Fruit fly (Drosophila melanogaster) whole organism, embryonic: ENCODE results near the gene tbc.

Experiments used
- ATbp ChIP-seq: fragments of 200-800 bp; sonication (Bioruptor generic); optimal IDR thresholded peaks from 2 replicates; lab custom pipeline; 2017; ENCODE audit warnings: missing biosample characterization, mild to moderate bottlenecking, missing genetic modification characterization, missing genetic modification reagents
- B-H1 ChIP-seq: fragments of 200-800 bp; sonication (Bioruptor generic); IDR thresholded peaks from 3 replicates; pipeline ENCODE4 v1.3.6; 2022; ENCODE audit warnings: missing biosample characterization, missing genetic modification characterization
- Bdp1 ChIP-seq: fragments of 200-800 bp; sonication (Bioruptor generic); optimal IDR thresholded peaks from 3 replicates; lab custom pipeline; 2016; ENCODE audit warnings: missing biosample characterization, missing genetic modification characterization
- Blimp-1 ChIP-seq: fragments of 200-800 bp; sonication (Bioruptor generic); optimal IDR thresholded peaks from 3 replicates; lab custom pipeline; 2018; ENCODE audit warnings: missing biosample characterization, missing genetic modification characterization, mild to moderate bottlenecking, moderate library complexity, missing genetic modification reagents
- C15 ChIP-seq: fragments of 200-800 bp; sonication (Bioruptor generic); IDR thresholded peaks from 3 replicates; pipeline ENCODE4 v1.3.6; 2022; ENCODE audit warnings: missing biosample characterization, missing genetic modification characterization
- CG10654 ChIP-seq: fragments of 200-800 bp; sonication (Bioruptor generic); optimal IDR thresholded peaks from 2 replicates; lab custom pipeline; 2016; ENCODE audit warnings: missing biosample characterization, missing genetic modification characterization
- CG11695 ChIP-seq: fragments of 200-800 bp; sonication (Bioruptor generic); IDR thresholded peaks from 3 replicates; pipeline ENCODE4 v1.3.6; 2022; ENCODE audit warnings: missing biosample characterization, missing genetic modification characterization
- CG12155 ChIP-seq: fragments of 200-800 bp; sonication (Bioruptor generic); optimal IDR thresholded peaks from 3 replicates; lab custom pipeline; 2016; ENCODE audit warnings: missing biosample characterization, missing genetic modification characterization
- CG13287 ChIP-seq: fragments of 200-800 bp; sonication (Bioruptor generic); IDR thresholded peaks from 2 replicates; pipeline ENCODE4 v1.3.6; 2022; ENCODE audit warnings: missing biosample characterization, missing genetic modification characterization; ENCODE audit not compliant: partially characterized antibody
- CG13624 ChIP-seq: fragments of 200-800 bp; sonication (Bioruptor generic); optimal IDR thresholded peaks from 2 replicates; lab custom pipeline; 2016; ENCODE audit warnings: missing biosample characterization, missing genetic modification characterization
- CG13775 ChIP-seq: fragments of 200-800 bp; sonication (Bioruptor generic); optimal IDR thresholded peaks from 3 replicates; lab custom pipeline; 2017; ENCODE audit warnings: missing biosample characterization, mild to moderate bottlenecking, missing genetic modification characterization
- CG14050 ChIP-seq: fragments of 200-800 bp; sonication (Bioruptor generic); IDR thresholded peaks from 3 replicates; pipeline ENCODE4 v1.3.6; 2022; ENCODE audit warnings: missing biosample characterization, missing genetic modification characterization
- CG2116 ChIP-seq: fragments of 200-800 bp; sonication (Bioruptor generic); optimal IDR thresholded peaks from 3 replicates; lab custom pipeline; 2018; ENCODE audit warnings: missing biosample characterization, mild to moderate bottlenecking, missing genetic modification characterization
- CG2712 ChIP-seq: fragments of 200-800 bp; optimal IDR thresholded peaks from 3 replicates; lab custom pipeline; 2019; ENCODE audit warnings: missing biosample characterization, mild to moderate bottlenecking, missing genetic modification characterization, moderate library complexity
- CG6813 ChIP-seq: fragments of 200-800 bp; sonication (Bioruptor generic); optimal IDR thresholded peaks from 2 replicates; lab custom pipeline; 2017; ENCODE audit warnings: missing biosample characterization, missing genetic modification characterization, mild to moderate bottlenecking, moderate library complexity, missing genetic modification reagents
- CG7928 ChIP-seq: fragments of 200-800 bp; sonication (Bioruptor generic); optimal IDR thresholded peaks from 2 replicates; lab custom pipeline; 2017; ENCODE audit warnings: missing biosample characterization, mild to moderate bottlenecking, missing genetic modification characterization
- CG8281 ChIP-seq: fragments of 200-800 bp; sonication (Bioruptor generic); optimal IDR thresholded peaks from 2 replicates; lab custom pipeline; 2018; ENCODE audit warnings: missing biosample characterization, mild to moderate bottlenecking, missing genetic modification characterization, moderate library complexity
- CG8478 ChIP-seq: fragments of >200 bp; optimal IDR thresholded peaks from 2 replicates; lab custom pipeline; 2018
- CG9932 ChIP-seq: fragments of 200-800 bp; sonication (Bioruptor generic); IDR thresholded peaks from 2 replicates; pipeline ENCODE4 v1.3.6; 2022; ENCODE audit warnings: missing biosample characterization, missing genetic modification characterization
- CoRest ChIP-seq: fragments of 200-800 bp; sonication (Bioruptor generic); optimal IDR thresholded peaks from 3 replicates; lab custom pipeline; 2018; ENCODE audit warnings: missing biosample characterization, mild to moderate bottlenecking, missing genetic modification characterization, moderate library complexity
- Dip3 ChIP-seq: fragments of 200-800 bp; sonication (Bioruptor generic); optimal IDR thresholded peaks from 3 replicates; lab custom pipeline; 2016; ENCODE audit warnings: missing biosample characterization, missing genetic modification characterization
- Doc2 ChIP-seq: fragments of 200-800 bp; sonication (Bioruptor generic); IDR thresholded peaks from 2 replicates; pipeline ENCODE4 v1.3.6; 2022; ENCODE audit warnings: missing biosample characterization, missing genetic modification characterization
- Hand ChIP-seq: fragments of 200-800 bp; sonication (Bioruptor generic); optimal IDR thresholded peaks from 2 replicates; lab custom pipeline; 2017; ENCODE audit warnings: mild to moderate bottlenecking, missing biosample characterization, missing genetic modification reagents, missing genetic modification characterization
- Hmx ChIP-seq: fragments of 200-800 bp; sonication (Bioruptor generic); optimal IDR thresholded peaks from 2 replicates; lab custom pipeline; 2016; ENCODE audit warnings: missing biosample characterization, missing genetic modification characterization
- Hsf ChIP-seq: fragments of 200-800 bp; sonication (Bioruptor generic); optimal IDR thresholded peaks from 3 replicates; lab custom pipeline; 2016; ENCODE audit warnings: missing biosample characterization, missing genetic modification characterization
- Kr ChIP-seq: fragments of 200-800 bp; sonication (Bioruptor generic); optimal IDR thresholded peaks from 2 replicates; lab custom pipeline; 2017; ENCODE audit warnings: missing biosample characterization, mild to moderate bottlenecking, missing genetic modification characterization
- Oli ChIP-seq: fragments of 200-800 bp; sonication (Bioruptor generic); optimal IDR thresholded peaks from 2 replicates; lab custom pipeline; 2018; ENCODE audit warnings: missing biosample characterization, mild to moderate bottlenecking, missing genetic modification characterization, moderate library complexity
- Opbp ChIP-seq: fragments of 200-800 bp; sonication (Bioruptor generic); IDR thresholded peaks from 3 replicates; pipeline ENCODE4 v1.3.6; 2022; ENCODE audit warnings: missing biosample characterization, missing genetic modification characterization; ENCODE audit not compliant: partially characterized antibody
- Ptx1 ChIP-seq: fragments of 200-800 bp; sonication (Bioruptor generic); IDR thresholded peaks from 2 replicates; pipeline ENCODE4 v1.3.6; 2022; ENCODE audit warnings: missing biosample characterization, missing genetic modification characterization
- Scr ChIP-seq: fragments of 200-800 bp; sonication (Bioruptor generic); IDR thresholded peaks from 2 replicates; pipeline ENCODE4 v1.3.6; 2022; ENCODE audit warnings: missing biosample characterization, missing genetic modification characterization; ENCODE audit not compliant: partially characterized antibody
- Xbp1 ChIP-seq: fragments of 200-800 bp; sonication (Bioruptor generic); optimal IDR thresholded peaks from 3 replicates; lab custom pipeline; 2016; ENCODE audit warnings: missing biosample characterization, mild to moderate bottlenecking, missing genetic modification characterization
- al ChIP-seq: fragments of 200-800 bp; sonication (Bioruptor generic); IDR thresholded peaks from 2 replicates; pipeline ENCODE4 v1.3.6; 2022; ENCODE audit warnings: missing biosample characterization, missing genetic modification characterization
- ap ChIP-seq: fragments of 200-800 bp; sonication (Bioruptor generic); IDR thresholded peaks from 2 replicates; pipeline ENCODE4 v1.3.6; 2022; ENCODE audit warnings: missing biosample characterization, missing genetic modification characterization
- br ChIP-seq: fragments of >200 bp; optimal IDR thresholded peaks from 2 replicates; lab custom pipeline; 2017
- cad ChIP-seq: fragments of >200 bp; optimal IDR thresholded peaks from 2 replicates; lab custom pipeline; 2017; ENCODE audit warnings: missing biosample characterization, missing genetic modification characterization
- dati ChIP-seq: fragments of 200-800 bp; sonication (Bioruptor generic); IDR thresholded peaks from 2 replicates; pipeline ENCODE4 v1.3.6; 2022; ENCODE audit warnings: missing biosample characterization, missing genetic modification characterization
- dpn ChIP-seq, 2 experiments: fragments of 200-800 bp; sonication (Bioruptor generic); optimal IDR thresholded peaks; 3 replicates each; lab custom pipeline; 2016; ENCODE audit warnings: missing biosample characterization in 2 of 2, missing genetic modification characterization in 2 of 2
- en ChIP-seq: fragments of 200-800 bp; sonication (Bioruptor generic); optimal IDR thresholded peaks from 2 replicates; lab custom pipeline; 2016; ENCODE audit warnings: missing biosample characterization, missing genetic modification characterization
- ewg ChIP-seq: fragments of 200-800 bp; sonication (Bioruptor generic); optimal IDR thresholded peaks from 3 replicates; lab custom pipeline; 2017; ENCODE audit warnings: mild to moderate bottlenecking, missing biosample characterization, missing genetic modification reagents, missing genetic modification characterization
- inv ChIP-seq: fragments of 200-800 bp; sonication (Bioruptor generic); IDR thresholded peaks from 2 replicates; pipeline ENCODE4 v1.3.6; 2022; ENCODE audit warnings: missing biosample characterization, missing genetic modification characterization; ENCODE audit not compliant: partially characterized antibody
- jing ChIP-seq: fragments of 200-800 bp; sonication (Bioruptor generic); optimal IDR thresholded peaks from 2 replicates; lab custom pipeline; 2018; ENCODE audit warnings: missing biosample characterization, mild to moderate bottlenecking, missing genetic modification characterization
- lab ChIP-seq: fragments of 200-800 bp; sonication (Bioruptor generic); optimal IDR thresholded peaks from 3 replicates; lab custom pipeline; 2017; ENCODE audit warnings: missing biosample characterization, missing genetic modification characterization, mild to moderate bottlenecking, moderate library complexity, missing genetic modification reagents
- org-1 ChIP-seq: fragments of 200-800 bp; sonication (Bioruptor generic); optimal IDR thresholded peaks from 2 replicates; lab custom pipeline; 2017; ENCODE audit warnings: missing biosample characterization, missing genetic modification characterization
- pfk ChIP-seq: fragments of 200-800 bp; sonication (Bioruptor generic); optimal IDR thresholded peaks from 2 replicates; lab custom pipeline; 2018; ENCODE audit warnings: missing biosample characterization, mild to moderate bottlenecking, missing genetic modification characterization, moderate library complexity
- pros ChIP-seq: fragments of 200-800 bp; sonication (Bioruptor generic); optimal IDR thresholded peaks from 3 replicates; lab custom pipeline; 2019; ENCODE audit warnings: missing biosample characterization, mild to moderate bottlenecking, missing genetic modification characterization, moderate library complexity
- repo ChIP-seq: fragments of 200-800 bp; sonication (Bioruptor generic); optimal IDR thresholded peaks from 2 replicates; lab custom pipeline; 2016; ENCODE audit warnings: missing biosample characterization, missing genetic modification characterization
- sd ChIP-seq: fragments of 200-800 bp; sonication (Bioruptor generic); optimal IDR thresholded peaks from 3 replicates; lab custom pipeline; 2018; ENCODE audit warnings: missing biosample characterization, mild to moderate bottlenecking, missing genetic modification characterization, moderate library complexity
- slbo ChIP-seq: fragments of 200-800 bp; sonication (Bioruptor generic); IDR thresholded peaks from 2 replicates; pipeline ENCODE4 v1.3.6; 2022; ENCODE audit warnings: missing biosample characterization, missing genetic modification characterization
- tna ChIP-seq: fragments of 200-800 bp; sonication (Bioruptor generic); IDR thresholded peaks from 2 replicates; pipeline ENCODE4 v1.3.6; 2022; ENCODE audit warnings: missing biosample characterization, missing genetic modification characterization; ENCODE audit not compliant: partially characterized antibody
- tx ChIP-seq: fragments of 200-800 bp; sonication (Bioruptor generic); optimal IDR thresholded peaks from 2 replicates; lab custom pipeline; 2016; ENCODE audit warnings: missing biosample characterization, missing genetic modification characterization
- wor ChIP-seq: fragments of 200-800 bp; sonication (Bioruptor generic); IDR thresholded peaks from 2 replicates; pipeline ENCODE4 v1.3.6; 2022; ENCODE audit warnings: missing biosample characterization, missing genetic modification characterization

Gene tbc

dm6 chrX:20511382-20511853, 62.3 kb downstream of the tbc start, which contains the start of gene CG1812 (continued):
- no peak for TF ChIP-seq Bdp1 (GFP tag; lab: Kevin White, UChicago)
- TF ChIP-seq Doc2, result no peak
- TF ChIP-seq Scr, result peak; percentile 21; the same call in 1 of the 2 replicates
- no peak for TF ChIP-seq inv (GFP tag; lab: Robert Waterston, UW)
- TF ChIP-seq en, result no peak
- no peak; the same call in 2 of the 3 replicates for TF ChIP-seq CG14050
- no peak for TF ChIP-seq CG7928 (GFP tag; lab: Kevin White, UChicago)
- peak; percentile 39 for TF ChIP-seq CG13775 (GFP tag; lab: Kevin White, UChicago)
- TF ChIP-seq CG2116 (GFP tag; lab: Kevin White, UChicago), result peak; percentile 13
- no peak for TF ChIP-seq repo (GFP tag; lab: Kevin White, UChicago)
- peak; percentile 45; the same call in 1 of the 2 replicates for TF ChIP-seq CG9932 (GFP tag; lab: Robert Waterston, UW)
- TF ChIP-seq wor, result no peak
- no peak for TF ChIP-seq Dip3 (GFP tag; lab: Kevin White, UChicago)
- peak; percentile 46 for TF ChIP-seq pros (GFP tag; lab: Kevin White, UChicago)
- TF ChIP-seq tx (GFP tag; lab: Kevin White, UChicago), result no peak
- no peak for TF ChIP-seq dati (GFP tag; lab: Robert Waterston, UW)
- peak; percentile 24 for TF ChIP-seq CG2712
- no peak for TF ChIP-seq jing (GFP tag; lab: Kevin White, UChicago)
- no peak for TF ChIP-seq Opbp (GFP tag; lab: Robert Waterston, UW)
- peak; percentile 13 for TF ChIP-seq ewg (GFP tag; lab: Kevin White, UChicago)
- TF ChIP-seq CG6813 (GFP tag; lab: Kevin White, UChicago), result no peak
- TF ChIP-seq CG8281, result no peak
- no peak for TF ChIP-seq C15 (GFP tag; lab: Robert Waterston, UW)
- no peak for TF ChIP-seq pfk (GFP tag; lab: Kevin White, UChicago)
- peak; percentile 23 for TF ChIP-seq Xbp1 (GFP tag; lab: Kevin White, UChicago)
- TF ChIP-seq CG12155, result no peak
- TF ChIP-seq sd (tag; lab: Kevin White, UChicago), result peak; percentile 96
- TF ChIP-seq CG11695 (GFP tag; lab: Robert Waterston, UW), result peak; percentile 74; the same call in 2 of the 3 replicates
- TF ChIP-seq ATbp (GFP tag; lab: Kevin White, UChicago), result peak; percentile 3
- 0 out of 2 replicates have a peak, but pooled peaks have one; percentile 13 for TF ChIP-seq ap (GFP tag; lab: Robert Waterston, UW)
- TF ChIP-seq Hand (GFP tag; lab: Kevin White, UChicago), result peak; percentile 23
- no peak for TF ChIP-seq B-H1 (GFP tag; lab: Robert Waterston, UW)
- TF ChIP-seq tna (GFP tag; lab: Robert Waterston, UW), result no peak
- peak; percentile 35 for TF ChIP-seq CoRest (tag; lab: Kevin White, UChicago)
- peak; percentile 19 for TF ChIP-seq Blimp-1 (GFP tag; lab: Kevin White, UChicago)
- peak; percentile 75 for TF ChIP-seq lab
- peak; percentile 21; the same call in 1 of the 2 replicates for TF ChIP-seq CG13287 (GFP tag; lab: Robert Waterston, UW)
- no peak for TF ChIP-seq CG8478 (lab: Kevin White, UChicago)
- TF ChIP-seq org-1 (GFP tag; lab: Kevin White, UChicago), result peak; percentile 8
- TF ChIP-seq Hsf (GFP tag; lab: Kevin White, UChicago), result peak; percentile 47
- TF ChIP-seq Oli (tag; lab: Kevin White, UChicago), result no peak
- peak; percentile 65 for TF ChIP-seq slbo (GFP tag; lab: Robert Waterston, UW)
- no peak for TF ChIP-seq CG10654 (GFP tag; lab: Kevin White, UChicago)
- TF ChIP-seq al (GFP tag; lab: Robert Waterston, UW), result 0 out of 2 replicates have a peak, but pooled peaks have one; percentile 20
- no peak for TF ChIP-seq Hmx (GFP tag; lab: Kevin White, UChicago)
- TF ChIP-seq br (lab: Kevin White, UChicago), result no peak
- peak; percentile 26 to 47 for TF ChIP-seq dpn (GFP tag; optimal IDR thresholded peaks at IDR 0.05; lab: Kevin White, UChicago)
- no peak for TF ChIP-seq Kr (GFP tag; lab: Kevin White, UChicago)
- no peak for TF ChIP-seq cad (GFP tag; lab: Kevin White, UChicago)
- TF ChIP-seq CG13624 (GFP tag; lab: Kevin White, UChicago), result peak; percentile 15
- peak; percentile 52; the same call in 1 of the 2 replicates for TF ChIP-seq Ptx1 (GFP tag; lab: Robert Waterston, UW)
